Fruit fly (Drosophila melanogaster): ENCODE data around the gene Lip2.

- TF ChIP-seq psq (optimal IDR thresholded peaks at IDR 0.05) (no peak), Myc (optimal IDR thresholded peaks at IDR 0.05) (no peak), ttk (optimal IDR thresholded peaks at IDR 0.05) (no peak), insv (optimal IDR thresholded peaks at IDR 0.05) (no peak), Sin3A (optimal IDR thresholded peaks at IDR 0.05) (no peak)
These were observed 20.5 kb downstream of the Lip2 start for dm6 chr2L:10688764-10689163.

All from Kc167 (cell line).